Worm (Caenorhabditis elegans) whole organism, L4 larva: Measurements from ENCODE around the gene oac-21.

Experiments
- ama-1 ChIP-seq: fragments of 150-350 bp; optimal IDR thresholded peaks from 2 replicates; lab custom pipeline; 2014; ENCODE audit warnings: inconsistent platforms, mixed read lengths
- ceh-82 ChIP-seq: sonication (generic microtip); optimal IDR thresholded peaks from 2 replicates; lab custom pipeline; 2017; ENCODE audit warnings: missing biosample characterization, missing genetic modification characterization
- daf-19 ChIP-seq: fragments of 200-800 bp; sonication (Bioruptor generic); conservative IDR thresholded peaks from 2 replicates; pipeline ENCODE4 v1.3.6; 2022; ENCODE audit warnings: missing genetic modification characterization, missing compliant biosample characterization
- snpc-4 ChIP-seq: fragments of 150-350 bp; optimal IDR thresholded peaks from 2 replicates; lab custom pipeline; 2014; ENCODE audit warnings: missing biosample characterization, missing genetic modification characterization
- ztf-11 ChIP-seq: fragments of 150-350 bp; optimal IDR thresholded peaks from 2 replicates; lab custom pipeline; 2014; ENCODE audit warnings: missing biosample characterization, missing genetic modification characterization

ce11 chrIV:3917405-3917804 is 28.3 kb downstream of the oac-21 start, which contains the start of gene F56D6.14:
- TF ChIP-seq ceh-82 (tag; lab: Kevin White, UChicago) = no peak
- no peak for TF ChIP-seq snpc-4 (tag; lab: Kevin White, UChicago)
- no peak for TF ChIP-seq daf-19 (GFP tag; lab: Robert Waterston, UW)
- no peak for TF ChIP-seq ztf-11 (tag; lab: Kevin White, UChicago)
- no peak for TF ChIP-seq ama-1
